Worm (Caenorhabditis elegans) whole organism, early embryonic: ENCODE data around the gene rpb-4.

ENCODE experiments used
- B0310.2 ChIP-seq: sonication (generic microtip); optimal IDR thresholded peaks from 2 replicates; lab custom pipeline; 2016; ENCODE audit warnings: mild to moderate bottlenecking, missing genetic modification characterization, missing compliant biosample characterization
- F13C5.2 ChIP-seq: sonication (generic microtip); optimal IDR thresholded peaks from 2 replicates; lab custom pipeline; 2017; ENCODE audit warnings: mild to moderate bottlenecking, missing genetic modification characterization, inconsistent platforms, missing compliant biosample characterization
- aly-1 ChIP-seq: sonication (generic microtip); optimal IDR thresholded peaks from 2 replicates; lab custom pipeline; 2016; ENCODE audit warnings: missing genetic modification characterization, missing compliant biosample characterization
- ama-1 ChIP-seq: fragments of 150-350 bp; optimal IDR thresholded peaks from 2 replicates; lab custom pipeline; 2014
- ceh-13 ChIP-seq: fragments of 200-800 bp; sonication (Bioruptor generic); optimal IDR thresholded peaks from 2 replicates; lab custom pipeline; 2018; ENCODE audit warnings: mild to moderate bottlenecking, missing genetic modification characterization, missing compliant biosample characterization
- ceh-36 ChIP-seq: sonication (generic microtip); optimal IDR thresholded peaks from 2 replicates; lab custom pipeline; 2016; ENCODE audit warnings: missing genetic modification characterization, inconsistent platforms, missing compliant biosample characterization
- flt-1 ChIP-seq: fragments of 200-800 bp; sonication (Bioruptor generic); IDR thresholded peaks from 2 replicates; pipeline ENCODE4 v1.3.6; 2022; ENCODE audit warnings: missing genetic modification characterization, missing compliant biosample characterization
- hmbx-1 ChIP-seq: sonication (generic microtip); optimal IDR thresholded peaks from 2 replicates; lab custom pipeline; 2016; ENCODE audit warnings: mild to moderate bottlenecking, missing genetic modification characterization, missing compliant biosample characterization
- hmg-4 ChIP-seq: fragments of 200-800 bp; sonication (Bioruptor generic); optimal IDR thresholded peaks from 2 replicates; lab custom pipeline; 2018; ENCODE audit warnings: mild to moderate bottlenecking, missing genetic modification characterization, missing compliant biosample characterization
- pes-1 ChIP-seq: fragments of 200-800 bp; sonication (Bioruptor generic); IDR thresholded peaks from 2 replicates; pipeline ENCODE4 v1.3.6; 2022; ENCODE audit warnings: missing genetic modification reagents, missing genetic modification characterization, missing compliant biosample characterization
- scrt-1 ChIP-seq: fragments of 200-800 bp; sonication (Bioruptor generic); IDR thresholded peaks from 2 replicates; pipeline ENCODE4 v1.3.6; 2022; ENCODE audit warnings: missing genetic modification characterization, missing compliant biosample characterization
- sea-1 ChIP-seq: fragments of 200-800 bp; sonication (Bioruptor generic); conservative IDR thresholded peaks from 2 replicates; pipeline ENCODE4 v1.3.6; 2022; ENCODE audit warnings: missing genetic modification characterization, missing compliant biosample characterization
- tbx-11 ChIP-seq: fragments of 200-800 bp; sonication (Bioruptor generic); IDR thresholded peaks from 2 replicates; pipeline ENCODE4 v1.3.6; 2022; ENCODE audit warnings: missing genetic modification characterization, missing compliant biosample characterization
- tbx-37 ChIP-seq: fragments of 200-800 bp; sonication (Bioruptor generic); conservative IDR thresholded peaks from 2 replicates; pipeline ENCODE4 v1.3.6; 2022; ENCODE audit warnings: missing genetic modification reagents, missing genetic modification characterization, missing compliant biosample characterization

DNA sequence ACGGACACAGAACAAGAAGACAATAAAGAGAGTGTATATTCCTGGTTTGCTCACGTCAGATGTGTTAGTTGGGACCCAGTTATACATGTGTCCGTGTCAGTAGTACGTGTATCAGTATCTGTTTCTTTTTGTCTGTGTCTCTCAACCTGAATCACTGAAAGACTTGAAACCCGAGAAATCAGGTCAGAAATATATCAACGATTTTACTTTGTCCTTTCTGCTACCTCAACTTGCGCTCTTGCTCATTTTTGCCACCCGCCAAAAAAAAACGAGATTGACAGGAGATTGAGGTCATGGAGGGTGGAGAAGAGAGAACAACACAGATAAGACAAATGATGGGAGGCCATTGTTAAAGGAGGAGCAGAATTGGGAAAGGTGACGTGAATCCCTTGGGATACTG lies 45.3 kb downstream of the rpb-4 start:
- no peak for TF ChIP-seq tbx-11 (GFP tag; lab: Robert Waterston, UW)
- TF ChIP-seq ama-1 (lab: Kevin White, UChicago) = no peak
- TF ChIP-seq scrt-1 (GFP tag; lab: Robert Waterston, UW) = no peak
- TF ChIP-seq flt-1 (GFP tag; lab: Robert Waterston, UW) = no peak
- TF ChIP-seq hmbx-1 (tag; lab: Kevin White, UChicago) = no peak
- no peak for TF ChIP-seq sea-1
- TF ChIP-seq B0310.2 (tag; lab: Kevin White, UChicago) = no peak
- TF ChIP-seq F13C5.2 = no peak
- no peak for TF ChIP-seq pes-1
- TF ChIP-seq ceh-13 (GFP tag; lab: Kevin White, UChicago) = no peak
- TF ChIP-seq hmg-4 (GFP tag; lab: Kevin White, UChicago) = no peak
- TF ChIP-seq tbx-37 (GFP tag; lab: Robert Waterston, UW) = no peak
- TF ChIP-seq ceh-36 = no peak
- no peak for TF ChIP-seq aly-1 (tag; lab: Kevin White, UChicago)
